Fruit fly (Drosophila melanogaster): ENCODE measurements around the gene CG14854.

DNA sequence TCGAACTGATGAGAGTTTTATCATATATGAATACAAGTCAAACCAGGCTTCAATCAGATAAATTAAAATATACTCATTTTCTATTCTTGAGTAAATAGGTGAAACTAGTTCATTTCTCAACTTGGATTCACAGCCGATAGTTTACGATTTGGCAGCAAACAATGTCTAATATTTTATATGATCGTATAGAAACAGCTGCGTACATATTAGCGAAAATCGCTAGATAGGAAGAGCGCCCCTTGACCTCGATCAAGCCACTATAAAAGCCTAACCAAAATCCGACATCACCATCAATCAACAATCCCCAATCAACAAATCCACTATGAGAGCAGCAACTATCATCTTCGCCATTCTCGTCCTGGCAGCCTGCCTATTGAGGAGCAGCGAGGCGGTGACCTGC, 2.2 kb upstream of the CG14854 start, which contains the start of gene CG14851:
- TF ChIP-seq CG7368 (GFP tag; optimal IDR thresholded peaks at IDR 0.05), result no peak
- no peak for TF ChIP-seq CG6163 (GFP tag; IDR thresholded peaks at IDR 0.05)
- no peak for TF ChIP-seq ss (GFP tag; optimal IDR thresholded peaks at IDR 0.05)
- TF ChIP-seq salr (GFP tag; optimal IDR thresholded peaks at IDR 0.05), result no peak
- TF ChIP-seq eg (GFP tag; IDR thresholded peaks at IDR 0.05), result no peak
- TF ChIP-seq dsx (GFP tag; optimal IDR thresholded peaks at IDR 0.05; ENCODE audit: poor library complexity, severe bottlenecking), result no peak
- TF ChIP-seq svp (GFP tag), result no peak
- no peak for TF ChIP-seq CG8119 (GFP tag; IDR thresholded peaks at IDR 0.05)
- TF ChIP-seq lz (GFP tag; optimal IDR thresholded peaks at IDR 0.05), result no peak
- TF ChIP-seq achi (GFP tag; optimal IDR thresholded peaks at IDR 0.05), result no peak
- no peak for TF ChIP-seq Hr39 (GFP tag; optimal IDR thresholded peaks at IDR 0.05)
- TF ChIP-seq CG32006 (GFP tag; optimal IDR thresholded peaks at IDR 0.05), result no peak

Data from whole organism, prepupa.